Fruit fly (Drosophila melanogaster) whole organism: ENCODE measurements around the gene Agpat2.
A peak's percentile ranks its signal among the peaks of the same experiment; 100 is the strongest.

Source experiments
- CG8478 ChIP-seq: fragments of >200 bp; optimal IDR thresholded peaks from 2 replicates; lab custom pipeline; 2018; ENCODE audit warnings: inconsistent platforms
- EcR ChIP-seq, 2 experiments: fragments of >200 bp; optimal IDR thresholded peaks; 2 replicates each; lab custom pipeline; 2017; ENCODE audit warnings: missing biosample characterization in 2 of 2, missing genetic modification characterization in 2 of 2, missing genetic modification reagents in 2 of 2
- pan ChIP-seq: fragments of >200 bp; optimal IDR thresholded peaks from 2 replicates; lab custom pipeline; 2017
- psq ChIP-seq: fragments of >200 bp; optimal IDR thresholded peaks from 2 replicates; lab custom pipeline; 2017
- usp ChIP-seq: fragments of >200 bp; optimal IDR thresholded peaks from 2 replicates; lab custom pipeline; 2017; ENCODE audit warnings: missing biosample characterization, missing genetic modification characterization, mixed read lengths

DNA sequence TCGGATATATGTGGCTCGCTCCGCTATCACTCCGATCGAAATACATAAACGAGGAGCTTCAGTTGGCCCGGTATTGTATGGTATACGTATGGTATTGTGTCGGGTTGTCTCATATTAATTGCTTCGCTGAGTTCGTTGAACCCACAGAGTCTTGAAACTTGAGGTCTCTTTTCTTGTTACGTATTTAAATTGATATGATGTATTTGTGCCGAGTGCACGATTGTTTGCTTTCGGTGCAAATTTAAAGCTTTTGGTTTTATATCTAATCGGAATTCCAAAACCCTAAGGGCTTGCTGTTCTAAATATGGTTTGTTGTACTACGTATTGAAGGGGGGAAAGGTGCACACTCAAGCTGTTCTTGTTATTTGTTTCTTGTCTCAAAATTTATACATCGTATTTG lies 38.6 kb downstream of the Agpat2 start:
- TF ChIP-seq EcR (GFP tag; optimal IDR thresholded peaks at IDR 0.05; lab: Kevin White, UChicago) = peak in 1 of 2 experiments; percentile 20
- TF ChIP-seq pan = no peak
- no peak for TF ChIP-seq CG8478
- no peak for TF ChIP-seq usp (GFP tag; lab: Kevin White, UChicago)
- no peak for TF ChIP-seq psq
